Worm (Caenorhabditis elegans): ENCODE measurements around the gene Y67D2.2.

The Y67D2.2 gene

DNA sequence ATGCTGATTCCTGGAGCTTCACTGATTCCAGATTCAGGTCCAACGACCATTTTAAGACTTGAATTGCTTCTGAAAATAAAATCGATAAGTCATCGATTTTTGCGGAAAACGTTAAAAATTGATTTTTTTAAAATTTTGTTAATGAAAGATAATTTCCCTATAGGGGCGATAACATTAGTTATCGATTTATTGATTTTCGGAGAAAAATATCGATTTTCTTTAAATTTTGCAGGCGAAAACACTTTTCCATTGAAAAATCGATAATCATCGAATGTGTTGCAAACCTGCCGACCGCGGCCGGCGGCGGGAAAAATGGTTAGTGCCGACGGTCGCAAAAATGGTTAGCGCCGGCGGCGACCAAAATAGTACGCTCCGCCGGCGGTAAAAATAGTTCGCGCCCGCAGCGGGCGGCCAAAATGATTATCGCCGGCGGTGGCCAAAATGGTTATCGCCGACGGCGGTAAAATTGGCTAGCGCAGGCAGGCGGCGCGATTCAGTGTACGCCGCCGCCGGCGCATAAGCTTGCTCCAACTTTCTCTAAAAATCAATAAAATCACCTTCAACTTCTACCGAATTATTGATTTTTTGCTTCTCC is 54.5 kb downstream of the Y67D2.2 start:
- TF ChIP-seq mab-9 (GFP tag; IDR thresholded peaks at IDR 0.05) (no peak), ceh-8 (GFP tag; optimal IDR thresholded peaks at IDR 0.05) (no peak), lin-14 (GFP tag; optimal IDR thresholded peaks at IDR 0.05) (no peak), lin-13 (GFP tag; optimal IDR thresholded peaks at IDR 0.05) (no peak), nhr-28 (tag; optimal IDR thresholded peaks at IDR 0.05) (no peak), snpc-4 (tag; optimal IDR thresholded peaks at IDR 0.05) (no peak), fkh-8 (tag; optimal IDR thresholded peaks at IDR 0.05) (no peak), nhr-77 (tag; optimal IDR thresholded peaks at IDR 0.05) (no peak), vab-15 (tag; optimal IDR thresholded peaks at IDR 0.05) (no peak), C04F5.9 (tag; optimal IDR thresholded peaks at IDR 0.05) (no peak), grh-1 (GFP tag; IDR thresholded peaks at IDR 0.05) (no peak), tbx-2 (tag; optimal IDR thresholded peaks at IDR 0.05) (no peak), ztf-11 (tag; optimal IDR thresholded peaks at IDR 0.05) (no peak)

DNA sequence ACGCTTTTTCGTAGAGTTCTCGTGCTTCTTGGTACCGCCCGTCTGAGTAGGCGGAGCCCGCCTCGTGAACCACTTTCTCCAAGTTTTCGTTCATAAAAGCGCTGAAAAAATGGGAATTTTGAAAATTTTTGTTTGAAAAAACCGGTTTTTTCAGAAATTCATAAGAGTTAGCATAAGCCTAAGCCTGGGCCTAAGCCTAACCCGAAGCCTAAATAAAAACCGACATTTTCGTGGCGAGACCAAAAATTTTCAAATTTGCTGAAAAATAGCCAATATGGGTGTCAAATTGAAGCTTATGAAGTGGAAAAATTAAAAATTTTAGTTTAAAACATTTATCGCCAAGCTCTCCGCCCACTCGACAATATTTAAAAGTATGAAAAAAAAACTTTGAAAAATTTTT is 55.3 kb downstream of the Y67D2.2 start, which contains the start of gene Y22D7AL.9:
Gene Y22D7AL.9, minus strand, starts transcription at position 101 of the 400 bp plus-strand sequence.
- no peak for TF ChIP-seq fkh-8 (tag; optimal IDR thresholded peaks at IDR 0.05)
- TF ChIP-seq F16B12.6 (tag; optimal IDR thresholded peaks at IDR 0.05) = no peak
- no peak for TF ChIP-seq unc-130 (tag; optimal IDR thresholded peaks at IDR 0.05)
- no peak for TF ChIP-seq alr-1 (tag; optimal IDR thresholded peaks at IDR 0.05; ENCODE audit: borderline replicate concordance)
- no peak for TF ChIP-seq hpl-2 (GFP tag; optimal IDR thresholded peaks at IDR 0.05)
- TF ChIP-seq ceh-88 (GFP tag; IDR thresholded peaks at IDR 0.05) = no peak
- no peak for TF ChIP-seq snu-23 (GFP tag; optimal IDR thresholded peaks at IDR 0.05)
- no peak for TF ChIP-seq tlp-1 (tag; optimal IDR thresholded peaks at IDR 0.05)
- no peak for TF ChIP-seq lir-3 (tag; optimal IDR thresholded peaks at IDR 0.05; ENCODE audit: poor library complexity)
- no peak for TF ChIP-seq nhr-19 (GFP tag; conservative IDR thresholded peaks at IDR 0.05)
- no peak for TF ChIP-seq pax-3 (tag; optimal IDR thresholded peaks at IDR 0.05)
- TF ChIP-seq blmp-1 (tag; optimal IDR thresholded peaks at IDR 0.05) = no peak
- TF ChIP-seq tbx-2 (tag; optimal IDR thresholded peaks at IDR 0.05) = no peak
- no peak for TF ChIP-seq hlh-17 (GFP tag; optimal IDR thresholded peaks at IDR 0.05; ENCODE audit: borderline replicate concordance)
- TF ChIP-seq ceh-82 (tag; optimal IDR thresholded peaks at IDR 0.05) = no peak
- TF ChIP-seq nhr-90 (tag; optimal IDR thresholded peaks at IDR 0.05; ENCODE audit: poor library complexity) = no peak
- TF ChIP-seq pqm-1 (tag; optimal IDR thresholded peaks at IDR 0.05) = no peak
- TF ChIP-seq unc-86 (tag; optimal IDR thresholded peaks at IDR 0.05) = no peak
- no peak for TF ChIP-seq efl-1 (optimal IDR thresholded peaks at IDR 0.05)
- TF ChIP-seq efl-1 (GFP tag; optimal IDR thresholded peaks at IDR 0.05 in 1 of 2) = no peak

DNA sequence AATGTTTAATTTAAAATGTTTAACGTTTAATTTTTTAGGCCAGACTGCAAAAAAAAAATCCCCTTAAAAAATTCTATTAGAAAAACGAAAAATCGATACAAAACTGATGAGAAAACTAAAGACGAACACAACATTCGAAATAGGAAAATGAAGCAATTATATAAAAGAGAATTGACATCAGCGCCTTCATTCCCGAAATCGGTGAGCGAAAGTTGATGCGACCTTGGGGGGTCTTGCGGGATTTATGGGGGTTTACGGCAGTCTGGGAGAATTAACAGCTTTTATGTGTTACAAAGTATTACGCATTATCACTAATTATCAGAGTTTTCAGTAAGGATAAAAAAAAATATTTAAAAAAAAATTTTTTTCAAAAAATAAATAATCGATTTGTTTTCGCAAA is 55.8 kb downstream of the Y67D2.2 start:
- TF ChIP-seq blmp-1 (tag; optimal IDR thresholded peaks at IDR 0.05) (peak; percentile 99), hpl-2 (GFP tag; optimal IDR thresholded peaks at IDR 0.05) (no peak), irx-1 (tag; optimal IDR thresholded peaks at IDR 0.05) (no peak)

DNA sequence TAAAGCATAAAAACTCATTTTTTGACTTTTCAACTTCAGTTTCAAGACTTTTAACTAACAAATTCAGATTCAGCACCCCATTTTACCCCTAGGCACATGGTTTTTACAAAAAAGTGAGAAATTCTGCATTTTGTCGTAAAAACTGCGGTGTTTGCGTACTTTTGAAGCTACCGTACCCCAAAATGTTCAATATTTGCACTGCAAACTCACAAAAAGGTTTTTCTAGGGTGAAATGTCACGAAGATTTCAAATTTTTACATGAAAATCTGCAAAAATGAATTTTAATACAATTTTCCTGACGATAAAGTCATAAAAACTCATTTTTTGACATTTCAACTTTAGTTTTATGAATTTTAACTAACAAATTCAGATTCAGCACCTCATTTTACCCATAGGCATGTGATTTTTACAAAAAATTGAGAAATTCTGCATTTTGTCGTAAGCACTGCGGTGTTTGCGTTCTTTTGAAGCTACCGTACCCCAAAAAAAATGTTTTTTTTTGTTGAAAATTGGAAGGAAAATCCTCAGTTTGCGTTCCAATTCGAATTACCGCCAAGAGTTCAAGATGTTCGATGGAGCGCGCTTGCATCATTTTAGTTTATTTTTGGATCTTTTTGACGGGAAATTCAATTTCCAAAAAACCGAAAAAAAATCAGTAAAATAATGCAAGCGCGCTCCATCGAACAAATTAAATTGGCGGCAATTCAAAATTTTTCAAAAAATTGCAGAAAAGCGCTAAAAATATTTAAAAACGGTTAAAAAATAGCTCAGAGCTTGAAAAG is 57.8 kb downstream of the Y67D2.2 start:
- TF ChIP-seq rnt-1 (tag; optimal IDR thresholded peaks at IDR 0.05) = peak; percentile 36
- no peak for TF ChIP-seq sox-4 (tag; optimal IDR thresholded peaks at IDR 0.05)
- TF ChIP-seq hlh-17 (GFP tag; optimal IDR thresholded peaks at IDR 0.05; ENCODE audit: borderline replicate concordance) = no peak
- peak; percentile 64 for TF ChIP-seq lin-13 (GFP tag; optimal IDR thresholded peaks at IDR 0.05)
- TF ChIP-seq aly-2 (tag; optimal IDR thresholded peaks at IDR 0.05) = peak; percentile 39
- no peak for TF ChIP-seq nhr-84 (tag; optimal IDR thresholded peaks at IDR 0.05)
- TF ChIP-seq zip-4 (GFP tag; optimal IDR thresholded peaks at IDR 0.05) = no peak
- no peak for TF ChIP-seq ceh-63 (GFP tag; optimal IDR thresholded peaks at IDR 0.05)
- TF ChIP-seq nhr-12 (tag; optimal IDR thresholded peaks at IDR 0.05) = no peak
- no peak for TF ChIP-seq C34B4.2 (tag; optimal IDR thresholded peaks at IDR 0.05)
- peak; percentile 20 for TF ChIP-seq nhr-20 (tag; optimal IDR thresholded peaks at IDR 0.05)
- TF ChIP-seq tlp-1 (tag; optimal IDR thresholded peaks at IDR 0.05) = no peak
- no peak for TF ChIP-seq unc-30 (tag; optimal IDR thresholded peaks at IDR 0.05)
- peak; percentile 22 for TF ChIP-seq snu-23 (GFP tag; optimal IDR thresholded peaks at IDR 0.05)
- TF ChIP-seq mab-9 (GFP tag; IDR thresholded peaks at IDR 0.05) = no peak
- no peak for TF ChIP-seq unc-130 (tag; optimal IDR thresholded peaks at IDR 0.05)
- no peak for TF ChIP-seq mdl-1 (tag; optimal IDR thresholded peaks at IDR 0.05)
- no peak for TF ChIP-seq nhr-11 (tag; optimal IDR thresholded peaks at IDR 0.05)
- 0 out of 2 replicates have a peak, but pooled peaks have one; percentile 50 for TF ChIP-seq ets-5 (GFP tag; IDR thresholded peaks at IDR 0.05)
- no peak for TF ChIP-seq efl-3 (GFP tag; optimal IDR thresholded peaks at IDR 0.05)
- TF ChIP-seq ceh-8 (GFP tag; optimal IDR thresholded peaks at IDR 0.05) = no peak
